Worm (Caenorhabditis elegans): ENCODE measurements around the gene nhr-55.
A peak's percentile ranks its signal among the peaks of the same experiment; 100 is the strongest.

nhr-55 gene

ce11 chrV:446988-447387 is 31.0 kb upstream of the nhr-55 start:
- TF ChIP-seq Y56A3A.18 (GFP tag; IDR thresholded peaks at IDR 0.05) (no peak), zfh-2 (GFP tag; conservative IDR thresholded peaks at IDR 0.05) (peak; percentile 72), lin-26 (GFP tag; IDR thresholded peaks at IDR 0.05) (0 out of 2 replicates have a peak, but pooled peaks have one; percentile 39)

- TF ChIP-seq madf-6 (GFP tag; IDR thresholded peaks at IDR 0.05) (no peak), bed-1 (GFP tag; IDR thresholded peaks at IDR 0.05) (no peak), hlh-12 (tag; optimal IDR thresholded peaks at IDR 0.05) (no peak), F10E7.11 (tag; optimal IDR thresholded peaks at IDR 0.05) (no peak), snpc-1.3 (tag; optimal IDR thresholded peaks at IDR 0.05; ENCODE audit: insufficient read depth) (no peak), lin-40 (tag; optimal IDR thresholded peaks at IDR 0.05) (no peak), cebp-2 (GFP tag; IDR thresholded peaks at IDR 0.05) (no peak), nhr-120 (GFP tag; IDR thresholded peaks at IDR 0.05) (no peak), nhr-80 (tag; optimal IDR thresholded peaks at IDR 0.05) (no peak), snpc-1.1 (tag; optimal IDR thresholded peaks at IDR 0.05; ENCODE audit: insufficient read depth) (no peak), rcor-1 (GFP tag; IDR thresholded peaks at IDR 0.05) (no peak)
These were observed 28.8 kb upstream of the nhr-55 start, which contains the start of gene srh-35 for ce11 chrV:449130-449529. Gene srh-35 (minus strand): TSS chrV:449230.

- TF ChIP-seq ets-4 (GFP tag; optimal IDR thresholded peaks at IDR 0.05) (no peak), nhr-80 (tag; optimal IDR thresholded peaks at IDR 0.05) (peak; percentile 72), D2030.7 (GFP tag; IDR thresholded peaks at IDR 0.05) (no peak), F37B4.10 (GFP tag; IDR thresholded peaks at IDR 0.05) (no peak)
These were observed 28.3 kb upstream of the nhr-55 start, which contains the start of gene M02H5.8 for ce11 chrV:449685-450084. Gene M02H5.8 (plus strand): TSS chrV:449981.

- TF ChIP-seq repo-1 (tag; optimal IDR thresholded peaks at IDR 0.05) (no peak), hmg-1.2 (GFP tag; IDR thresholded peaks at IDR 0.05) (peak; percentile 15; the same call in 1 of the 2 replicates), F52B5.7 (tag; optimal IDR thresholded peaks at IDR 0.05) (no peak)
These were observed 27.0 kb upstream of the nhr-55 start, which contains the start of gene nhr-123 for ce11 chrV:450757-451501. Gene nhr-123 (plus strand): TSS chrV:451451.

- TF ChIP-seq madf-3 (GFP tag; IDR thresholded peaks at IDR 0.05) (no peak), ceh-40 (GFP tag; IDR thresholded peaks at IDR 0.05) (no peak), Y56A3A.18 (GFP tag; IDR thresholded peaks at IDR 0.05) (no peak), nfya-2 (GFP tag; IDR thresholded peaks at IDR 0.05) (no peak), lsl-1 (GFP tag; optimal IDR thresholded peaks at IDR 0.05) (no peak), die-1 (tag; optimal IDR thresholded peaks at IDR 0.05) (no peak), hlh-12 (tag; optimal IDR thresholded peaks at IDR 0.05) (no peak), somi-1 (GFP tag; optimal IDR thresholded peaks at IDR 0.05) (no peak), zfh-2 (GFP tag; conservative IDR thresholded peaks at IDR 0.05) (no peak), dox-1 (GFP tag; IDR thresholded peaks at IDR 0.05) (no peak)
These were observed 24.4 kb upstream of the nhr-55 start, which contains the start of gene nhr-98 for ce11 chrV:453569-453968. Gene nhr-98 (plus strand): TSS chrV:453869.

ce11 chrV:457839-458238 is 20.1 kb upstream of the nhr-55 start:
- TF ChIP-seq pha-4 (tag; optimal IDR thresholded peaks at IDR 0.05), result peak; percentile 5
- TF ChIP-seq cebp-1 (GFP tag; IDR thresholded peaks at IDR 0.05), result no peak
- TF ChIP-seq cebp-1 (tag; optimal IDR thresholded peaks at IDR 0.05), result peak; percentile 72
- TF ChIP-seq ztf-3 (GFP tag; optimal IDR thresholded peaks at IDR 0.05), result no peak
